Worm (Caenorhabditis elegans) whole organism, young adult: Measurements from ENCODE around the gene B0222.11.

ENCODE experiments used
- C17E4.6 ChIP-seq: fragments of 200-800 bp; sonication (Bioruptor generic); IDR thresholded peaks from 2 replicates; pipeline ENCODE4 v1.3.6; 2022; ENCODE audit warnings: missing genetic modification reagents, missing genetic modification characterization, missing compliant biosample characterization
- F10E7.11 ChIP-seq: sonication (generic microtip); optimal IDR thresholded peaks from 2 replicates; lab custom pipeline; 2017; ENCODE audit warnings: mild to moderate bottlenecking, missing genetic modification characterization, moderate library complexity, missing compliant biosample characterization
- F39B2.1 ChIP-seq: fragments of 200-800 bp; sonication (Bioruptor generic); IDR thresholded peaks from 2 replicates; pipeline ENCODE4 v1.3.6; 2022; ENCODE audit warnings: missing genetic modification reagents, missing genetic modification characterization, missing compliant biosample characterization
- F55B11.4 ChIP-seq: sonication (generic microtip); optimal IDR thresholded peaks from 2 replicates; lab custom pipeline; 2016; ENCODE audit warnings: missing compliant biosample characterization, missing genetic modification characterization, borderline replicate concordance; ENCODE audit not compliant: insufficient read depth
- F57C9.4 ChIP-seq: sonication (generic microtip); optimal IDR thresholded peaks from 2 replicates; lab custom pipeline; 2017; ENCODE audit warnings: mild to moderate bottlenecking, missing genetic modification characterization, missing compliant biosample characterization
- K11D2.4 ChIP-seq: fragments of 200-800 bp; sonication (Bioruptor generic); IDR thresholded peaks from 2 replicates; pipeline ENCODE4 v1.3.6; 2022; ENCODE audit warnings: missing genetic modification reagents, missing genetic modification characterization, missing compliant biosample characterization
- Y56A3A.18 ChIP-seq: fragments of 200-800 bp; sonication (Bioruptor generic); IDR thresholded peaks from 2 replicates; pipeline ENCODE4 v1.3.6; 2022; ENCODE audit warnings: missing genetic modification reagents, missing genetic modification characterization, missing compliant biosample characterization
- Y67H2A.10 ChIP-seq: fragments of 200-800 bp; sonication (Bioruptor generic); conservative IDR thresholded peaks from 2 replicates; pipeline ENCODE4 v1.3.6; 2022; ENCODE audit warnings: missing genetic modification reagents, missing genetic modification characterization, missing compliant biosample characterization
- cebp-1 ChIP-seq, 2 experiments: fragments of 200-800 bp in 1 of 2; sonication (Bioruptor generic) in 1 of 2; sonication (generic microtip) in 1 of 2; IDR thresholded peaks in 1 of 2; optimal IDR thresholded peaks in 1 of 2; 2 replicates each; pipeline versions ENCODE4 v1.3.6 to Lab custom; 2017 to 2022; ENCODE audit warnings: missing compliant biosample characterization in 2 of 2, missing genetic modification characterization in 2 of 2, mild to moderate bottlenecking in 1 of 2, missing genetic modification reagents in 1 of 2, moderate library complexity in 1 of 2
- cebp-2 ChIP-seq: fragments of 200-800 bp; sonication (Bioruptor generic); IDR thresholded peaks from 2 replicates; pipeline ENCODE4 v1.3.6; 2022; ENCODE audit warnings: missing genetic modification characterization, missing compliant biosample characterization
- ceh-100 ChIP-seq: fragments of 200-800 bp; sonication (Bioruptor generic); IDR thresholded peaks from 2 replicates; pipeline ENCODE4 v1.3.6; 2022; ENCODE audit warnings: missing genetic modification reagents, missing genetic modification characterization, missing compliant biosample characterization
- ceh-40 ChIP-seq: fragments of 200-800 bp; sonication (Bioruptor generic); IDR thresholded peaks from 2 replicates; pipeline ENCODE4 v1.3.6; 2022; ENCODE audit warnings: missing genetic modification characterization, missing compliant biosample characterization
- efl-1 ChIP-seq: fragments of 150-350 bp; optimal IDR thresholded peaks from 2 replicates; lab custom pipeline; 2014; ENCODE audit warnings: missing biosample characterization, missing genetic modification reagents, missing genetic modification characterization
- egl-44 ChIP-seq: fragments of 200-800 bp; sonication (Bioruptor generic); IDR thresholded peaks from 2 replicates; pipeline ENCODE4 v1.3.6; 2022; ENCODE audit warnings: missing genetic modification reagents, missing genetic modification characterization, missing compliant biosample characterization
- him-1 ChIP-seq: sonication (generic microtip); optimal IDR thresholded peaks from 2 replicates; lab custom pipeline; 2016; ENCODE audit warnings: missing genotype, missing genetic modification reagents, missing genetic modification characterization, missing compliant biosample characterization
- hlh-26 ChIP-seq: fragments of 200-800 bp; sonication (Bioruptor generic); conservative IDR thresholded peaks from 2 replicates; pipeline ENCODE4 v1.3.6; 2022; ENCODE audit warnings: missing genetic modification reagents, missing genetic modification characterization, missing compliant biosample characterization
- hmg-1.2 ChIP-seq: fragments of 200-800 bp; sonication (Bioruptor generic); IDR thresholded peaks from 2 replicates; pipeline ENCODE4 v1.3.6; 2022; ENCODE audit warnings: missing genetic modification reagents, missing genetic modification characterization, missing compliant biosample characterization
- lag-1 ChIP-seq: fragments of 200-800 bp; sonication (Bioruptor generic); IDR thresholded peaks from 2 replicates; pipeline ENCODE4 v1.3.6; 2022; ENCODE audit warnings: missing genetic modification reagents, missing genetic modification characterization, missing compliant biosample characterization
- lin-26 ChIP-seq: fragments of 200-800 bp; sonication (Bioruptor generic); IDR thresholded peaks from 2 replicates; pipeline ENCODE4 v1.3.6; 2022; ENCODE audit warnings: missing genetic modification reagents, missing genetic modification characterization, missing compliant biosample characterization
- lin-40 ChIP-seq: sonication (generic microtip); optimal IDR thresholded peaks from 2 replicates; lab custom pipeline; 2016; ENCODE audit warnings: missing genetic modification characterization, mild to moderate bottlenecking, missing compliant biosample characterization, missing genotype, missing genetic modification reagents
- lsl-1 ChIP-seq: fragments of 200-800 bp; sonication (Bioruptor generic); optimal IDR thresholded peaks from 2 replicates; lab custom pipeline; 2018; ENCODE audit warnings: mild to moderate bottlenecking, missing genetic modification characterization, moderate library complexity, missing compliant biosample characterization
- lsy-27 ChIP-seq: sonication (generic microtip); optimal IDR thresholded peaks from 2 replicates; lab custom pipeline; 2017; ENCODE audit warnings: missing genetic modification characterization, mild to moderate bottlenecking, missing compliant biosample characterization, antibody characterized with exemption, missing genotype, borderline replicate concordance; ENCODE audit not compliant: insufficient read depth
- madf-3 ChIP-seq: fragments of 200-800 bp; sonication (Bioruptor generic); IDR thresholded peaks from 2 replicates; pipeline ENCODE4 v1.3.6; 2022; ENCODE audit warnings: missing genetic modification reagents, missing genetic modification characterization, missing compliant biosample characterization
- mel-28 ChIP-seq: sonication (generic microtip); optimal IDR thresholded peaks from 2 replicates; lab custom pipeline; 2016; ENCODE audit warnings: borderline replicate concordance, mild to moderate bottlenecking, missing genetic modification characterization, missing compliant biosample characterization
- mxl-1 ChIP-seq: sonication (generic microtip); optimal IDR thresholded peaks from 2 replicates; lab custom pipeline; 2016; ENCODE audit warnings: missing genetic modification characterization, missing compliant biosample characterization
- nfya-1 ChIP-seq: sonication (generic microtip); optimal IDR thresholded peaks from 2 replicates; lab custom pipeline; 2017; ENCODE audit warnings: antibody characterized with exemption, missing compliant biosample characterization, missing genetic modification characterization, borderline replicate concordance; ENCODE audit not compliant: insufficient read depth
- nfyb-1 ChIP-seq: fragments of 200-800 bp; sonication (Bioruptor generic); IDR thresholded peaks from 2 replicates; pipeline ENCODE4 v1.3.6; 2022; ENCODE audit warnings: missing genetic modification reagents, missing genetic modification characterization, missing compliant biosample characterization
- nhr-120 ChIP-seq: fragments of 200-800 bp; sonication (Bioruptor generic); IDR thresholded peaks from 2 replicates; pipeline ENCODE4 v1.3.6; 2022; ENCODE audit warnings: missing genetic modification characterization, missing compliant biosample characterization
- nhr-179 ChIP-seq: sonication (generic microtip); optimal IDR thresholded peaks from 2 replicates; lab custom pipeline; 2016; ENCODE audit warnings: mild to moderate bottlenecking, missing genetic modification characterization, missing compliant biosample characterization
- rcor-1 ChIP-seq: fragments of 200-800 bp; sonication (Bioruptor generic); IDR thresholded peaks from 2 replicates; pipeline ENCODE4 v1.3.6; 2022; ENCODE audit warnings: missing genetic modification reagents, missing genetic modification characterization, missing compliant biosample characterization
- sdz-38 ChIP-seq: sonication (generic microtip); optimal IDR thresholded peaks from 2 replicates; lab custom pipeline; 2016; ENCODE audit warnings: missing genotype, missing genetic modification characterization, missing compliant biosample characterization
- sea-2 ChIP-seq: fragments of 200-800 bp; sonication (Bioruptor generic); IDR thresholded peaks from 2 replicates; pipeline ENCODE4 v1.3.6; 2022; ENCODE audit warnings: missing genetic modification characterization, missing compliant biosample characterization
- snpc-1.1 ChIP-seq: sonication (generic microtip); optimal IDR thresholded peaks from 2 replicates; lab custom pipeline; 2017; ENCODE audit warnings: missing genetic modification characterization, mild to moderate bottlenecking, missing compliant biosample characterization, antibody characterized with exemption, moderate library complexity, missing genotype, missing genetic modification reagents; ENCODE audit not compliant: insufficient read depth
- snpc-1.3 ChIP-seq: sonication (generic microtip); optimal IDR thresholded peaks from 2 replicates; lab custom pipeline; 2017; ENCODE audit warnings: missing genetic modification characterization, mild to moderate bottlenecking, missing compliant biosample characterization, antibody characterized with exemption, moderate library complexity, missing genotype, missing genetic modification reagents; ENCODE audit not compliant: insufficient read depth
- tbp1 ChIP-seq: fragments of 200-800 bp; sonication (Bioruptor generic); optimal IDR thresholded peaks from 2 replicates; lab custom pipeline; 2018; ENCODE audit warnings: mild to moderate bottlenecking, missing genetic modification characterization, missing compliant biosample characterization
- tlf-1 ChIP-seq: fragments of 200-800 bp; sonication (Bioruptor generic); optimal IDR thresholded peaks from 2 replicates; lab custom pipeline; 2018; ENCODE audit warnings: mild to moderate bottlenecking, missing genetic modification characterization, missing compliant biosample characterization
- unc-62 ChIP-seq: fragments of 150-350 bp; optimal IDR thresholded peaks from 2 replicates; lab custom pipeline; 2014; ENCODE audit warnings: missing biosample characterization, missing genetic modification reagents, missing genetic modification characterization
- zim-3 ChIP-seq: sonication (generic microtip); optimal IDR thresholded peaks from 2 replicates; lab custom pipeline; 2017; ENCODE audit warnings: mild to moderate bottlenecking, missing genetic modification characterization, moderate library complexity, missing compliant biosample characterization
- ztf-28 ChIP-seq: fragments of 200-800 bp; sonication (Bioruptor generic); IDR thresholded peaks from 2 replicates; pipeline ENCODE4 v1.3.6; 2022; ENCODE audit warnings: missing genetic modification reagents, missing genetic modification characterization, missing compliant biosample characterization

The B0222.11 gene

ce11 chrV:9127773-9128172, 40.2 kb downstream of the B0222.11 start, which contains the start of gene F21C10.3:
Gene F21C10.3, plus strand, starts transcription at chrV:9128073.
- no peak for TF ChIP-seq lag-1 (GFP tag; lab: Robert Waterston, UW)
- TF ChIP-seq mxl-1 = no peak
- TF ChIP-seq F57C9.4 (tag; lab: Kevin White, UChicago) = no peak
- TF ChIP-seq nhr-120 (GFP tag; lab: Robert Waterston, UW) = no peak
- TF ChIP-seq sdz-38 (tag; lab: Kevin White, UChicago) = no peak
- TF ChIP-seq him-1 (tag; lab: Kevin White, UChicago) = no peak
- TF ChIP-seq nfya-1 (tag; lab: Kevin White, UChicago) = no peak
- TF ChIP-seq snpc-1.1 (tag; lab: Kevin White, UChicago) = no peak
- TF ChIP-seq efl-1 (GFP tag; lab: Kevin White, UChicago) = no peak
- TF ChIP-seq cebp-2 (GFP tag; lab: Robert Waterston, UW) = no peak
- no peak for TF ChIP-seq tbp1 (GFP tag; lab: Kevin White, UChicago)
- TF ChIP-seq snpc-1.3 (tag; lab: Kevin White, UChicago) = no peak
- TF ChIP-seq egl-44 = no peak
- no peak for TF ChIP-seq mel-28 (tag; lab: Kevin White, UChicago)
- no peak for TF ChIP-seq zim-3 (tag; lab: Kevin White, UChicago)
- no peak for TF ChIP-seq unc-62 (GFP tag; lab: Kevin White, UChicago)

ce11 chrV:9126316-9126715, 41.7 kb downstream of the B0222.11 start, which contains the start of gene F21C10.4:
Gene F21C10.4, plus strand, starts transcription at chrV:9126616.
- no peak for TF ChIP-seq F55B11.4 (tag; lab: Kevin White, UChicago)
- TF ChIP-seq nhr-179 (tag; lab: Kevin White, UChicago) = no peak
- TF ChIP-seq lin-40 = no peak
- no peak for TF ChIP-seq F57C9.4 (tag; lab: Kevin White, UChicago)
- no peak for TF ChIP-seq sea-2
- TF ChIP-seq him-1 (tag; lab: Kevin White, UChicago) = no peak

DNA sequence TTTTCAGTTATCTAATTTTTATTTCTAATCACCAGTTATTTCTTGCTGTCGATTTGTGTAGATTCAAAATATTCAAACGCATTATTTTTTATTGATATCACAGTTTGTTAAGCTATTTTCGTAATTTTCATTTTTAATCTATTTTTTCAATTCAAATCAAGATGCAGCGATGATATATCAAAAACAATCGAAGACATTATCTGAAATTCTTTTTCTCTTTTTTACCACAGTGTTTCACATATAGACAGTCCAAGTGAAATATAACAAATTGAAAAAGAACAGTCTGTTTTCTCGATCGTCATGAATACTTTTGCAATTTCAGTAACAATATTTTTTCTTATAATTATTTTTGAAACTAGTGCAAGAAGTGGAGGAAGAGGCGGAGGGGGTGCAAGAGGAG, 42.6 kb downstream of the B0222.11 start, which contains the start of gene F21C10.5:
F21C10.5 (plus strand) TSS at position 301 of the 400 bp plus-strand sequence.
- TF ChIP-seq tlf-1 (GFP tag; lab: Kevin White, UChicago) (no peak), lsy-27 (tag; lab: Kevin White, UChicago) (no peak)

ce11 chrV:9124180-9124579, 43.8 kb downstream of the B0222.11 start, which contains the start of gene F21C10.6:
Gene F21C10.6, plus strand, starts transcription at chrV:9124480.
- TF ChIP-seq hmg-1.2 (GFP tag; lab: Robert Waterston, UW) (no peak), lsl-1 (GFP tag; lab: Kevin White, UChicago) (no peak), rcor-1 (GFP tag; lab: Robert Waterston, UW) (no peak), tbp1 (GFP tag; lab: Kevin White, UChicago) (no peak), K11D2.4 (GFP tag; lab: Robert Waterston, UW) (no peak), C17E4.6 (GFP tag; lab: Robert Waterston, UW) (no peak), nfyb-1 (GFP tag; lab: Robert Waterston, UW) (no peak), ceh-40 (GFP tag; lab: Robert Waterston, UW) (no peak), madf-3 (GFP tag; lab: Robert Waterston, UW) (no peak), sdz-38 (tag; lab: Kevin White, UChicago) (no peak), Y56A3A.18 (GFP tag; lab: Robert Waterston, UW) (no peak), F39B2.1 (GFP tag; lab: Robert Waterston, UW) (no peak), hlh-26 (GFP tag; lab: Robert Waterston, UW) (no peak), lin-26 (GFP tag; lab: Robert Waterston, UW) (no peak), ztf-28 (GFP tag; lab: Robert Waterston, UW) (no peak), Y67H2A.10 (GFP tag; lab: Robert Waterston, UW) (no peak), ceh-100 (GFP tag; lab: Robert Waterston, UW) (no peak), lag-1 (GFP tag; lab: Robert Waterston, UW) (no peak), F10E7.11 (tag; lab: Kevin White, UChicago) (no peak), cebp-1 (GFP tag; IDR thresholded peaks at IDR 0.05; lab: Robert Waterston, UW) (no peak), cebp-1 (tag; optimal IDR thresholded peaks at IDR 0.05; lab: Kevin White, UChicago) (no peak)
